Worm (Caenorhabditis elegans): Measurements from ENCODE around the gene ags-3.

The ags-3 gene

ce11 chrX:5303500-5303899 lies at the start of gene ags-3:
TSS of gene ags-3 (minus strand) at chrX:5303600.
- TF ChIP-seq egl-27 (tag; optimal IDR thresholded peaks at IDR 0.05), result no peak
- no peak for TF ChIP-seq unc-39 (tag; optimal IDR thresholded peaks at IDR 0.05)
- TF ChIP-seq nhr-237 (tag; optimal IDR thresholded peaks at IDR 0.05), result no peak
- no peak for TF ChIP-seq unc-55 (GFP tag; optimal IDR thresholded peaks at IDR 0.05)
- no peak for TF ChIP-seq sma-9 (GFP tag; optimal IDR thresholded peaks at IDR 0.05)
- no peak for TF ChIP-seq sma-9 (tag; optimal IDR thresholded peaks at IDR 0.05)
- no peak for TF ChIP-seq lin-39 (tag; optimal IDR thresholded peaks at IDR 0.05)
- no peak for TF ChIP-seq sma-3 (GFP tag; optimal IDR thresholded peaks at IDR 0.05)

ce11 chrX:5348529-5349148 lies 45.2 kb upstream of the ags-3 start, which contains the start of gene syx-3:
TSS of gene syx-3 (plus strand) at chrX:5349098.
- TF ChIP-seq snpc-4 (tag; optimal IDR thresholded peaks at IDR 0.05) (no peak), ama-1 (optimal IDR thresholded peaks at IDR 0.05) (no peak), nhr-12 (tag; optimal IDR thresholded peaks at IDR 0.05) (no peak), zag-1 (tag; optimal IDR thresholded peaks at IDR 0.05) (no peak), nhr-10 (tag; optimal IDR thresholded peaks at IDR 0.05) (no peak), nhr-11 (tag; optimal IDR thresholded peaks at IDR 0.05) (no peak), elt-1 (tag; optimal IDR thresholded peaks at IDR 0.05) (no peak), nhr-21 (tag; optimal IDR thresholded peaks at IDR 0.05) (no peak), aly-2 (tag; optimal IDR thresholded peaks at IDR 0.05) (no peak), nhr-237 (tag; optimal IDR thresholded peaks at IDR 0.05) (no peak), dmd-4 (tag; optimal IDR thresholded peaks at IDR 0.05) (no peak), F13H6.1 (tag; optimal IDR thresholded peaks at IDR 0.05) (no peak), mbf-1 (tag; optimal IDR thresholded peaks at IDR 0.05) (no peak), nhr-129 (tag; optimal IDR thresholded peaks at IDR 0.05) (no peak), nhr-23 (tag; optimal IDR thresholded peaks at IDR 0.05) (no peak), blmp-1 (tag; optimal IDR thresholded peaks at IDR 0.05; ENCODE audit: insufficient read depth) (no peak), elt-3 (tag; optimal IDR thresholded peaks at IDR 0.05) (no peak)

ce11 chrX:5347856-5348255 lies 44.5 kb upstream of the ags-3 start:
- TF ChIP-seq zag-1 (tag; optimal IDR thresholded peaks at IDR 0.05) (peak; percentile 13), unc-39 (tag; optimal IDR thresholded peaks at IDR 0.05) (no peak)

- TF ChIP-seq snpc-4 (tag; optimal IDR thresholded peaks at IDR 0.05), result no peak
- TF ChIP-seq fos-1 (tag; optimal IDR thresholded peaks at IDR 0.05), result peak; percentile 10
- no peak for TF ChIP-seq R02D3.7 (tag; optimal IDR thresholded peaks at IDR 0.05)
- TF ChIP-seq nhr-129 (tag; optimal IDR thresholded peaks at IDR 0.05), result no peak
Measured at ce11 chrX:5346303-5346702, 42.9 kb upstream of the ags-3 start.

ce11 chrX:5344287-5344686 lies 40.9 kb upstream of the ags-3 start, which contains the start of gene C26B9.1:
TSS of gene C26B9.1 (plus strand) at chrX:5344587.
- TF ChIP-seq Y55F3AM.14 (GFP tag; optimal IDR thresholded peaks at IDR 0.05) (no peak), ZK546.5 (tag; optimal IDR thresholded peaks at IDR 0.05) (no peak), lin-13 (GFP tag; optimal IDR thresholded peaks at IDR 0.05) (no peak), mab-5 (tag; optimal IDR thresholded peaks at IDR 0.05) (no peak), sem-4 (tag; optimal IDR thresholded peaks at IDR 0.05) (no peak), nhr-21 (tag; optimal IDR thresholded peaks at IDR 0.05) (no peak), blmp-1 (tag; optimal IDR thresholded peaks at IDR 0.05; ENCODE audit: insufficient read depth) (no peak), aly-2 (tag; optimal IDR thresholded peaks at IDR 0.05) (no peak), sma-9 (GFP tag; optimal IDR thresholded peaks at IDR 0.05) (peak; percentile 24), sma-9 (tag; optimal IDR thresholded peaks at IDR 0.05) (no peak), elt-3 (tag; optimal IDR thresholded peaks at IDR 0.05) (no peak), snpc-4 (tag; optimal IDR thresholded peaks at IDR 0.05) (no peak), egl-27 (tag; optimal IDR thresholded peaks at IDR 0.05) (no peak), lin-11 (tag; optimal IDR thresholded peaks at IDR 0.05) (no peak), C34F6.9 (tag; optimal IDR thresholded peaks at IDR 0.05) (peak; percentile 14)

- TF ChIP-seq unc-62 (GFP tag; optimal IDR thresholded peaks at IDR 0.05) (no peak), alr-1 (tag; optimal IDR thresholded peaks at IDR 0.05) (no peak), peb-1 (tag; optimal IDR thresholded peaks at IDR 0.05) (no peak), nhr-12 (tag; optimal IDR thresholded peaks at IDR 0.05) (no peak), nhr-21 (tag; optimal IDR thresholded peaks at IDR 0.05) (no peak), sma-9 (GFP tag; optimal IDR thresholded peaks at IDR 0.05) (no peak), sma-9 (tag; optimal IDR thresholded peaks at IDR 0.05) (no peak), ztf-11 (tag; optimal IDR thresholded peaks at IDR 0.05) (no peak), blmp-1 (tag; optimal IDR thresholded peaks at IDR 0.05; ENCODE audit: insufficient read depth) (no peak)
Measured at ce11 chrX:5342007-5342406, 38.6 kb upstream of the ags-3 start, which contains the start of gene C26B9.7. TSS of gene C26B9.7 (plus strand) at chrX:5342307.
